Fruit fly (Drosophila melanogaster): Measurements from ENCODE around the gene smid.

The smid gene

DNA sequence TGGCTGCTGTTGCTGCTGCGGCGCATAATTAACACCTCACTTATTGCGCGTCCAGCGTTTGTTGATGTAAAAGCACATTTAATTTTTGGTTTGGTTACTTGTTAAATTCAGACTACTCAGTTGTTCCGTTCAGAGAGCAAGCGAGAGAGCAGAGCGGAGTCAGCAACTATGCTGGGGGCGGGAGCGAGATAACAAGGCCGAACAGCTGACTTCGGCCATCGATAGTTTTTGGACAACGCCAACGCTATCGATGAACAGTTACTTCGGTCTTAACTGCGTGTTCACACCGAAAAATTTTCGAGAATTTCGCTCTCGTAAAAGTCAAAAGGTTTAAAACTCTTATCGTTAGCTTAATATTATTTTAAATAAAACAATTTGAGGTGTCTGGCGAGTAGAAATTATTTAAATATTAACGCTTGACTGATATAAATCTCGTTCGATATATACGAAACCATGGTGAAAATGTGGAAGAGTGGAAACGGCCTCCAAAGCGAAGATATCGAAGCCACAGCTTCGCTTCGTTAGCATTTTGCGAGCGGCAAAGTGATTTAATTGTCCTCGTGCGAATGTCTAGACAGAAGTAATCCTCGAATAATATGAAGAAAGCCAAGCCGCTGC lies at the start of gene smid, which contains the start of gene SMSr:
smid (plus strand) TSS at position 256 of the 618 bp plus-strand sequence.
SMSr (minus strand) TSS at position 116 of the 618 bp plus-strand sequence.
- no peak for TF ChIP-seq Dll (optimal IDR thresholded peaks at IDR 0.05)

DNA sequence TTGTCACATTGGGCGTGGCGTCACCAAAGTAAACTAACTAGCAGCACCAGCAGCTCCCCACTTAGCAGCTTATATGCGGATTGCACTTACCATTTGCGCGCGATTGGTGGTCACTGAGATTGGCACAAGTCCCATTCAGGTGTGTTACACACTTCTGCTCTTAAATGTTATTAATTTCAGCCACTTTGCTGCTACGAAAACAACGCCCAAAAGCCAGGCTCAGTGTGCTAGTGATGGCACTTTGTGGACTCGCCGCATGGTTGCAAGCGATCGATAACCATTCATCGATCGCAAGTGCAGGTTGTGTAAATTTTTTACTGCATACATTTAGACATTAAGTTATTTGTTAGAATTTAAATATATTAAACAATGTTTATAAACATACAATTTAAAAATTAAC lies 46.4 kb upstream of the smid start, which contains the start of the genes wrm1 and wrm2:
wrm1 (minus strand) TSS at position 237 of the 400 bp plus-strand sequence.
wrm2 (minus strand) TSS at position 237 of the 400 bp plus-strand sequence.
- no peak for TF ChIP-seq pan (optimal IDR thresholded peaks at IDR 0.05)
- TF ChIP-seq usp (GFP tag; optimal IDR thresholded peaks at IDR 0.05), result no peak
- TF ChIP-seq psq (optimal IDR thresholded peaks at IDR 0.05), result no peak
- no peak for TF ChIP-seq Dll (optimal IDR thresholded peaks at IDR 0.05)
- no peak for TF ChIP-seq EcR (GFP tag; optimal IDR thresholded peaks at IDR 0.05)
- no peak for TF ChIP-seq CG8478 (optimal IDR thresholded peaks at IDR 0.05)

- no peak for TF ChIP-seq pan (optimal IDR thresholded peaks at IDR 0.05)
- no peak for TF ChIP-seq usp (GFP tag; optimal IDR thresholded peaks at IDR 0.05)
- no peak for TF ChIP-seq EcR (GFP tag; optimal IDR thresholded peaks at IDR 0.05)
- no peak for TF ChIP-seq Dll (optimal IDR thresholded peaks at IDR 0.05)
- no peak for TF ChIP-seq psq (optimal IDR thresholded peaks at IDR 0.05)
- TF ChIP-seq CG8478 (optimal IDR thresholded peaks at IDR 0.05), result no peak
Observed at dm6 chr3L:7338786-7339185, 42.6 kb upstream of the smid start.

- no peak for TF ChIP-seq usp (GFP tag; optimal IDR thresholded peaks at IDR 0.05)
- TF ChIP-seq pan (optimal IDR thresholded peaks at IDR 0.05), result no peak
- TF ChIP-seq psq (optimal IDR thresholded peaks at IDR 0.05), result no peak
- TF ChIP-seq Dll (optimal IDR thresholded peaks at IDR 0.05), result no peak
- TF ChIP-seq CG8478 (optimal IDR thresholded peaks at IDR 0.05), result no peak
- TF ChIP-seq EcR (GFP tag; optimal IDR thresholded peaks at IDR 0.05), result no peak
Observed at dm6 chr3L:7339216-7339742, 42.1 kb upstream of the smid start, which contains the start of the genes lark and eco. Gene lark, plus strand, starts transcription at chr3L:7339266. Gene eco, minus strand, starts transcription at chr3L:7339340.

DNA sequence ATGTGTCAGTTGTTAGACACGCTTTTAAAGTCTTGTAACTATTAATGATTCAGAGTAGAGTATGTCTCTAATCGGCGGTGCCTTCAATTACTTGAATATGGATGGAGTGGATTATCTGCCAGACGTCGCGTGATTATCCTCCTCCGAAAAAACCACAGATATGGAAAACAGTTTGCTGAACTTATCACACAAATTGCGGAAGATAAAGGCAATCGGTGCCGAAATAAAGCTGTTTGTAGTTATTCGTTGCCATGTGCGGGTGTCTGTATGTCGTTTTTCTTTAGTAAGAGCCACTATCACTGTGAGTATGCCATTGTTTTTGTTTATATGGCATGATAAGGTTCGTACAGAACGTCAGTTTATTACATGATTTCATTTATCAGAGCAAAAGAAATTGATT lies 37.4 kb upstream of the smid start:
- TF ChIP-seq Dll (optimal IDR thresholded peaks at IDR 0.05), result no peak

dm6 chr3L:7344965-7345427 lies 36.4 kb upstream of the smid start, which contains the start of gene Cln7:
Gene Cln7, minus strand, starts transcription at chr3L:7345183.
- TF ChIP-seq usp (GFP tag; optimal IDR thresholded peaks at IDR 0.05) (no peak), Dll (optimal IDR thresholded peaks at IDR 0.05) (peak; percentile 12)

DNA sequence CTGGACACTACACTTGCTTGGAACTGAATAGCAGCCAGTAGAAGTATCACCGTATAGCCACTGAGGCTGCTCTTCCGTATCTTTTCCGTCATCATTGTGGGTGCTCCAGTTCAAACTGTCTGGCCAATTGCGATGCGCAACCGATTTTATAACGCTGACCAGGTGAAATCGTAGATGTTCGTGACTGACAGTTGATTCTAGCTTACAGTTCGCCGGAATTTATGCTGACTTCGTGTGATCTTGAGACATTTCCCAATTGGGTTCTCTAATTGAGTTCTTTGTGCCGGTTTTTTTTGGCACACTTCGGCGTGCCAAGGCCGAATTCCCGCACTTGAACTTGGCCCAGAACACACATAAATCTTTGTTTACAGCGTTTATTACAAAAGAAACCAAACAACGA lies 34.5 kb upstream of the smid start, which contains the start of gene CG14834:
CG14834 (minus strand) TSS at position 173 of the 400 bp plus-strand sequence.
- TF ChIP-seq Dll (optimal IDR thresholded peaks at IDR 0.05), result no peak
- TF ChIP-seq CG8478 (optimal IDR thresholded peaks at IDR 0.05), result no peak
- no peak for TF ChIP-seq psq (optimal IDR thresholded peaks at IDR 0.05)
- no peak for TF ChIP-seq pan (optimal IDR thresholded peaks at IDR 0.05)
- TF ChIP-seq EcR (GFP tag; optimal IDR thresholded peaks at IDR 0.05), result no peak
- no peak for TF ChIP-seq usp (GFP tag; optimal IDR thresholded peaks at IDR 0.05)

DNA sequence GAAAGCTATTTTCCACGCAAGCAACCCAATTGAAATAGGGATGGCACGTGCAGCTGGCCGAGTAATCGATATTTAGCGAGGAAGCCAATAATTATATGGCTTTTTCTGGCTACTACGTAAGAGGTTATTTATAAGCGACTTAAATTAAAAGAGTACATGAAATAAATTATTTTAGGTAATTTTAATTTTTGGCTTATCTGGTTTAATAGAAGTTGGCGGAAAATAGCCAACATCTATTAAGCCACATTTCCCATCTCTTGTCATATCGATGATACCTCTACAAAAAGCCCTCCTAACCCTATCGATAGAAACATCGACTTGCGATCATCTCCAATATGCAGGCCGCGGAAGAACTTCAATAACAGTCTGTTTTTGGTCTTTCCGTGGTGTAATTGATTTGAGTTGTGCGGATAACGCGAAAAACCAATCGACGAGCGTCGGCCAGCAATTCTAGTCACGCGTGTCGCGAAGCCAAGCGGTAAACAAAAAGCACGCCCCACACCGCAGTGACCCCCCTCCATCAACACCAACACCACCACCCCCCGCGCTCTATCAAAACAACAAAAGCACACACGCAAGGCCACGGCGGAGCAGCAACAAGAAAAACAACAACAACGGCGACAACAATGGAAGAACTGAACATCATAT lies 33.3 kb upstream of the smid start, which contains the start of the genes Srp19 and qm:
Srp19 (minus strand) TSS at position 51 of the 648 bp plus-strand sequence.
qm (plus strand) TSS at position 330 of the 648 bp plus-strand sequence.
- TF ChIP-seq EcR (GFP tag; optimal IDR thresholded peaks at IDR 0.05) (no peak), Dll (optimal IDR thresholded peaks at IDR 0.05) (no peak), psq (optimal IDR thresholded peaks at IDR 0.05) (no peak), CG8478 (optimal IDR thresholded peaks at IDR 0.05) (no peak), usp (GFP tag; optimal IDR thresholded peaks at IDR 0.05) (no peak), pan (optimal IDR thresholded peaks at IDR 0.05) (no peak)

dm6 chr3L:7349311-7349710 lies 32.1 kb upstream of the smid start:
- TF ChIP-seq pan (optimal IDR thresholded peaks at IDR 0.05) (no peak), EcR (GFP tag; optimal IDR thresholded peaks at IDR 0.05) (no peak), Dll (optimal IDR thresholded peaks at IDR 0.05) (no peak), usp (GFP tag; optimal IDR thresholded peaks at IDR 0.05) (no peak), CG8478 (optimal IDR thresholded peaks at IDR 0.05) (no peak), psq (optimal IDR thresholded peaks at IDR 0.05) (no peak)

- TF ChIP-seq CG8478 (optimal IDR thresholded peaks at IDR 0.05) (no peak), Dll (optimal IDR thresholded peaks at IDR 0.05) (no peak), pan (optimal IDR thresholded peaks at IDR 0.05) (no peak), EcR (GFP tag; optimal IDR thresholded peaks at IDR 0.05) (no peak), psq (optimal IDR thresholded peaks at IDR 0.05) (no peak), usp (GFP tag; optimal IDR thresholded peaks at IDR 0.05) (no peak)
Observed at dm6 chr3L:7356386-7357117, 24.9 kb upstream of the smid start, which contains the start of gene CTCF. Gene CTCF, minus strand, starts transcription at chr3L:7356713.

DNA sequence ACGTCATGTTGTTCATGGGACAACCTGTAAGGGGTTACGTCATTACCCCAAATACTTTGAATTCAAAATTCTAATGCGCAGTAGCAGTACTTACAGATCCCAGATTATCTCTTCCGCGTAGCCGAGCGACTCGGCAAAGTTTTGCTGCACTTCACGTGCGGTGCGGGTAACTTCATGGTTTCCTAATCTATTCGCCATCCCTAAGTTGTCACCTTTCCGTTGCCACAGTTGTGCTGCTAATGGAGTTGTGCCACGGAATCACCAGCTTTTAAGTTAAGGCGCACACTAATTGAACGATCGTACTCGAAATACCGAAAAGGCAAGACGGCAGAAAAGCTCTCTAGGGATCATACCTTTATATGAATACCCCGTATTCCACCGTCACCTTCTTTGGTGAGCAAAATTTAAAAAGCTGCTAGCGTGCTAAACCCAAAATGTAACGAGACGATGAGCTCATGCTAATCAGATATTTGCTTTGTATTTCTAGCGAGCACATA lies 21.5 kb upstream of the smid start, which contains the start of gene pst:
pst (minus strand) TSS at position 437 of the 497 bp plus-strand sequence.
- TF ChIP-seq EcR (GFP tag; optimal IDR thresholded peaks at IDR 0.05) (no peak), Dll (optimal IDR thresholded peaks at IDR 0.05) (no peak), pan (optimal IDR thresholded peaks at IDR 0.05) (no peak), CG8478 (optimal IDR thresholded peaks at IDR 0.05) (no peak), psq (optimal IDR thresholded peaks at IDR 0.05) (no peak), usp (GFP tag; optimal IDR thresholded peaks at IDR 0.05) (no peak)

Data from whole organism.